Worm (Caenorhabditis elegans) whole organism, early embryonic: ENCODE results near the gene Y17G7B.20.

ENCODE experiments used
- aly-1 ChIP-seq: sonication (generic microtip); optimal IDR thresholded peaks from 2 replicates; lab custom pipeline; 2016; ENCODE audit warnings: missing genetic modification characterization, missing compliant biosample characterization
- ceh-36 ChIP-seq: sonication (generic microtip); optimal IDR thresholded peaks from 2 replicates; lab custom pipeline; 2016; ENCODE audit warnings: missing genetic modification characterization, inconsistent platforms, missing compliant biosample characterization

ce11 chrII:12006575-12007098, 27.0 kb upstream of the Y17G7B.20 start, which contains the start of gene mcm-2:
- TF ChIP-seq ceh-36 (tag; lab: Kevin White, UChicago) (no peak), aly-1 (tag; lab: Kevin White, UChicago) (no peak)
